ENCODE assay signal across 3 fruit fly cellular contexts in genomic region chr2L:4252832-4253473, dm6.
TF ChIP-seq lines count a peak whose summit lies in the region.

No protein-coding gene starts in this region.

- no peak for TF ChIP-seq CTCF in whole organism, embryonic (GFP tag; optimal IDR thresholded peaks at IDR 0.05; lab: Kevin White, UChicago)

TF ChIP-seq in whole organism, embryonic, 481 proteins besides CTCF, POLR2A, EP300 and RAD21 (continues in another document):
- TF ChIP-seq CG17385 (GFP tag; optimal IDR thresholded peaks at IDR 0.05; lab: Kevin White, UChicago) (no peak), CG34224 (GFP tag; IDR thresholded peaks at IDR 0.05; lab: Robert Waterston, UW; ENCODE audit: partially characterized antibody) (no peak), CG1024 (GFP tag; IDR thresholded peaks at IDR 0.05; lab: Robert Waterston, UW) (no peak), cg (GFP tag; optimal IDR thresholded peaks at IDR 0.05; lab: Kevin White, UChicago) (no peak), scrt (GFP tag; optimal IDR thresholded peaks at IDR 0.05; lab: Kevin White, UChicago) (no peak), MBD-R2 (GFP tag; IDR thresholded peaks at IDR 0.05; lab: Robert Waterston, UW) (no peak), vnd (GFP tag; IDR thresholded peaks at IDR 0.05; lab: Robert Waterston, UW; ENCODE audit: partially characterized antibody) (no peak), Oaz (GFP tag; IDR thresholded peaks at IDR 0.05; lab: Robert Waterston, UW) (no peak), CkIIα-i1 (GFP tag; IDR thresholded peaks at IDR 0.05; lab: Robert Waterston, UW) (no peak), lmd (GFP tag; IDR thresholded peaks at IDR 0.05; lab: Robert Waterston, UW) (peak; percentile 22; the same call in 1 of the 2 replicates), Hr78 (GFP tag; optimal IDR thresholded peaks at IDR 0.05; lab: Kevin White, UChicago) (no peak), CG14710 (tag; optimal IDR thresholded peaks at IDR 0.05; lab: Kevin White, UChicago) (no peak), dimm (GFP tag; IDR thresholded peaks at IDR 0.05; lab: Robert Waterston, UW) (no peak), CG15601 (tag; optimal IDR thresholded peaks at IDR 0.05; lab: Kevin White, UChicago) (no peak), Asciz (GFP tag; optimal IDR thresholded peaks at IDR 0.05; lab: Kevin White, UChicago) (no peak), CG10274 (GFP tag; optimal IDR thresholded peaks at IDR 0.05; lab: Kevin White, UChicago) (no peak), Dfd (GFP tag; optimal IDR thresholded peaks at IDR 0.05; lab: Kevin White, UChicago) (no peak), br (optimal IDR thresholded peaks at IDR 0.05; lab: Kevin White, UChicago) (no peak), CG17328 (GFP tag; IDR thresholded peaks at IDR 0.05; lab: Robert Waterston, UW) (no peak), HLH54F (GFP tag; optimal IDR thresholded peaks at IDR 0.05; lab: Kevin White, UChicago) (no peak), Hey (tag; optimal IDR thresholded peaks at IDR 0.05; lab: Kevin White, UChicago) (no peak), CG13894 (tag; optimal IDR thresholded peaks at IDR 0.05; lab: Kevin White, UChicago) (peak; percentile 28), CG1603 (tag; optimal IDR thresholded peaks at IDR 0.05; lab: Kevin White, UChicago) (peak; percentile 39), Hr39 (optimal IDR thresholded peaks at IDR 0.05; lab: Kevin White, UChicago) (no peak), Doc2 (GFP tag; IDR thresholded peaks at IDR 0.05; lab: Robert Waterston, UW) (no peak), danr (GFP tag; IDR thresholded peaks at IDR 0.05; lab: Robert Waterston, UW) (no peak), Med (GFP tag; lab: Kevin White, UChicago) (peak; percentile 68), slbo (GFP tag; IDR thresholded peaks at IDR 0.05; lab: Robert Waterston, UW) (peak; percentile 33), CG32532 (GFP tag; IDR thresholded peaks at IDR 0.05; lab: Robert Waterston, UW) (no peak), CG2678 (tag; optimal IDR thresholded peaks at IDR 0.05; lab: Kevin White, UChicago) (peak; percentile 28), CG17359 (tag; optimal IDR thresholded peaks at IDR 0.05; lab: Kevin White, UChicago) (peak; percentile 20), CG32767 (GFP tag; IDR thresholded peaks at IDR 0.05; lab: Robert Waterston, UW) (0 out of 2 replicates have a peak, but pooled peaks have one; percentile 15)

TF ChIP-seq in whole organism, prepupa, 60 proteins besides CTCF, POLR2A, EP300 and RAD21:
- no peak for TF ChIP-seq Lpt (GFP tag; optimal IDR thresholded peaks at IDR 0.05; lab: Kevin White, UChicago)
- TF ChIP-seq Blimp-1 (GFP tag; optimal IDR thresholded peaks at IDR 0.05; lab: Kevin White, UChicago) = no peak
- TF ChIP-seq Eip75B (GFP tag; optimal IDR thresholded peaks at IDR 0.05; lab: Kevin White, UChicago) = no peak
- TF ChIP-seq fkh (GFP tag; optimal IDR thresholded peaks at IDR 0.05; lab: Kevin White, UChicago) = no peak
- TF ChIP-seq Eip78C (GFP tag; lab: Kevin White, UChicago) = peak; percentile 62
- TF ChIP-seq spab (GFP tag; optimal IDR thresholded peaks at IDR 0.05; lab: Kevin White, UChicago) = no peak
- TF ChIP-seq Met (GFP tag; optimal IDR thresholded peaks at IDR 0.05; lab: Kevin White, UChicago) = no peak
- no peak for TF ChIP-seq cyc (GFP tag; optimal IDR thresholded peaks at IDR 0.05; lab: Kevin White, UChicago)
- no peak for TF ChIP-seq ss (GFP tag; optimal IDR thresholded peaks at IDR 0.05; lab: Kevin White, UChicago)
- TF ChIP-seq CG8632 (GFP tag; optimal IDR thresholded peaks at IDR 0.05; lab: Kevin White, UChicago) = no peak
- TF ChIP-seq CG6792 (GFP tag; optimal IDR thresholded peaks at IDR 0.05; lab: Kevin White, UChicago) = no peak
- no peak for TF ChIP-seq CG31627 (GFP tag; optimal IDR thresholded peaks at IDR 0.05; lab: Kevin White, UChicago)
- no peak for TF ChIP-seq CG8119 (GFP tag; IDR thresholded peaks at IDR 0.05; lab: Robert Waterston, UW)
- no peak for TF ChIP-seq Sox15 (GFP tag; optimal IDR thresholded peaks at IDR 0.05; lab: Kevin White, UChicago)
- TF ChIP-seq CG3919 (GFP tag; optimal IDR thresholded peaks at IDR 0.05; lab: Kevin White, UChicago) = no peak
- TF ChIP-seq CG3032 (tag; optimal IDR thresholded peaks at IDR 0.05; lab: Kevin White, UChicago) = no peak
- TF ChIP-seq svp (GFP tag; lab: Kevin White, UChicago) = peak; percentile 26
TF ChIP-seq in whole organism, prepupa: peak in this region for 2.

TF ChIP-seq in whole organism, pupa, 21 proteins besides CTCF, POLR2A, EP300 and RAD21:
- no peak for TF ChIP-seq CG12605 (GFP tag; IDR thresholded peaks at IDR 0.05; lab: Robert Waterston, UW)
- no peak for TF ChIP-seq Snoo (tag; optimal IDR thresholded peaks at IDR 0.05; lab: Kevin White, UChicago)
- TF ChIP-seq CG4496 (GFP tag; IDR thresholded peaks at IDR 0.05; lab: Robert Waterston, UW) = no peak
- no peak for TF ChIP-seq CG10348 (GFP tag; IDR thresholded peaks at IDR 0.05; lab: Robert Waterston, UW)
- peak; percentile 2 for TF ChIP-seq CG15710 (tag; optimal IDR thresholded peaks at IDR 0.05; lab: Kevin White, UChicago)
- TF ChIP-seq CG34367 (tag; optimal IDR thresholded peaks at IDR 0.05; lab: Kevin White, UChicago) = no peak
- TF ChIP-seq CG8301 (tag; optimal IDR thresholded peaks at IDR 0.05; lab: Kevin White, UChicago) = no peak
- TF ChIP-seq rn (GFP tag; IDR thresholded peaks at IDR 0.05; lab: Robert Waterston, UW) = no peak
- no peak for TF ChIP-seq Pif1B (GFP tag; optimal IDR thresholded peaks at IDR 0.05; lab: Kevin White, UChicago)
- no peak for TF ChIP-seq D1 (tag; optimal IDR thresholded peaks at IDR 0.05; lab: Kevin White, UChicago)
- no peak for TF ChIP-seq CG17806 (tag; optimal IDR thresholded peaks at IDR 0.05; lab: Kevin White, UChicago)
- TF ChIP-seq EcR (GFP tag; optimal IDR thresholded peaks at IDR 0.05; lab: Kevin White, UChicago) = no peak
- TF ChIP-seq Pif1A (GFP tag; optimal IDR thresholded peaks at IDR 0.05; lab: Kevin White, UChicago) = no peak
- no peak for TF ChIP-seq Ets98B (GFP tag; IDR thresholded peaks at IDR 0.05; lab: Robert Waterston, UW)
- peak; percentile 1 for TF ChIP-seq CG14655 (GFP tag; optimal IDR thresholded peaks at IDR 0.05; lab: Kevin White, UChicago)
